Worm (Caenorhabditis elegans) whole organism, late embryonic: ENCODE measurements around the gene rps-24.

Experiments used
- C08G9.2 ChIP-seq: sonication (generic microtip); optimal IDR thresholded peaks from 2 replicates; lab custom pipeline; 2016; ENCODE audit warnings: mild to moderate bottlenecking, missing genetic modification characterization, moderate library complexity, missing compliant biosample characterization
- C38D4.7 ChIP-seq: fragments of 200-800 bp; sonication (Bioruptor generic); optimal IDR thresholded peaks from 2 replicates; lab custom pipeline; 2018; ENCODE audit warnings: mild to moderate bottlenecking, missing genetic modification characterization, moderate library complexity, missing compliant biosample characterization
- F13H6.1 ChIP-seq: sonication (generic microtip); optimal IDR thresholded peaks from 2 replicates; lab custom pipeline; 2016; ENCODE audit warnings: missing genetic modification characterization, missing compliant biosample characterization
- K02D7.2 ChIP-seq: sonication (generic microtip); optimal IDR thresholded peaks from 2 replicates; lab custom pipeline; 2017; ENCODE audit warnings: mild to moderate bottlenecking, missing genetic modification characterization, missing compliant biosample characterization
- K09A11.1 ChIP-seq: sonication (generic microtip); optimal IDR thresholded peaks from 2 replicates; lab custom pipeline; 2017; ENCODE audit warnings: antibody characterized with exemption, mild to moderate bottlenecking, missing genetic modification characterization, missing compliant biosample characterization; ENCODE audit not compliant: insufficient read depth
- ahr-1 ChIP-seq: sonication (generic microtip); optimal IDR thresholded peaks from 2 replicates; lab custom pipeline; 2016; ENCODE audit warnings: missing genetic modification characterization, missing compliant biosample characterization
- ceh-18 ChIP-seq: sonication (generic microtip); optimal IDR thresholded peaks from 2 replicates; lab custom pipeline; 2016; ENCODE audit warnings: missing genetic modification characterization, missing compliant biosample characterization
- ceh-19 ChIP-seq: fragments of 200-800 bp; sonication (Bioruptor generic); optimal IDR thresholded peaks from 2 replicates; lab custom pipeline; 2018; ENCODE audit warnings: mild to moderate bottlenecking, missing genetic modification characterization, missing compliant biosample characterization
- ceh-2 ChIP-seq: sonication (generic microtip); optimal IDR thresholded peaks from 2 replicates; lab custom pipeline; 2016; ENCODE audit warnings: missing genotype, missing genetic modification characterization, missing compliant biosample characterization
- ceh-24 ChIP-seq: sonication (generic microtip); optimal IDR thresholded peaks from 2 replicates; lab custom pipeline; 2016; ENCODE audit warnings: mild to moderate bottlenecking, missing genetic modification characterization, missing compliant biosample characterization
- ceh-31 ChIP-seq: sonication (generic microtip); optimal IDR thresholded peaks from 2 replicates; lab custom pipeline; 2016; ENCODE audit warnings: missing genetic modification characterization, missing compliant biosample characterization
- ceh-34 ChIP-seq: sonication (generic microtip); optimal IDR thresholded peaks from 2 replicates; lab custom pipeline; 2016; ENCODE audit warnings: mild to moderate bottlenecking, missing genetic modification characterization, missing compliant biosample characterization
- ceh-45 ChIP-seq: fragments of 200-800 bp; sonication (Bioruptor generic); IDR thresholded peaks from 2 replicates; pipeline ENCODE4 v1.3.6; 2022; ENCODE audit warnings: missing genetic modification reagents, missing genetic modification characterization, missing compliant biosample characterization
- ceh-48 ChIP-seq: sonication (generic microtip); optimal IDR thresholded peaks from 2 replicates; lab custom pipeline; 2016; ENCODE audit warnings: missing genetic modification characterization, inconsistent platforms, missing compliant biosample characterization
- ceh-6 ChIP-seq: fragments of 200-800 bp; sonication (Bioruptor generic); optimal IDR thresholded peaks from 2 replicates; lab custom pipeline; 2018; ENCODE audit warnings: mild to moderate bottlenecking, missing genetic modification characterization, missing compliant biosample characterization
- che-1 ChIP-seq: sonication (generic microtip); optimal IDR thresholded peaks from 2 replicates; lab custom pipeline; 2016; ENCODE audit warnings: mild to moderate bottlenecking, missing genetic modification characterization, missing compliant biosample characterization
- dve-1 ChIP-seq: sonication (generic microtip); optimal IDR thresholded peaks from 2 replicates; lab custom pipeline; 2017; ENCODE audit warnings: antibody characterized with exemption, mild to moderate bottlenecking, missing genetic modification characterization, missing compliant biosample characterization
- elt-2 ChIP-seq: sonication (generic microtip); optimal IDR thresholded peaks from 2 replicates; lab custom pipeline; 2016; ENCODE audit warnings: missing genetic modification reagents, missing genetic modification characterization, missing compliant biosample characterization
- ets-4 ChIP-seq: sonication (generic microtip); optimal IDR thresholded peaks from 2 replicates; lab custom pipeline; 2016; ENCODE audit warnings: missing genetic modification characterization, missing compliant biosample characterization
- eyg-1 ChIP-seq: sonication (generic microtip); optimal IDR thresholded peaks from 2 replicates; lab custom pipeline; 2016; ENCODE audit warnings: missing genotype, missing genetic modification characterization, missing compliant biosample characterization
- fax-1 ChIP-seq: sonication (generic microtip); optimal IDR thresholded peaks from 2 replicates; lab custom pipeline; 2016; ENCODE audit warnings: missing genotype, missing genetic modification characterization, missing compliant biosample characterization
- fkh-6 ChIP-seq: sonication (generic microtip); optimal IDR thresholded peaks from 2 replicates; lab custom pipeline; 2016; ENCODE audit warnings: missing genetic modification characterization, missing compliant biosample characterization
- gmeb-2 ChIP-seq: sonication (generic microtip); optimal IDR thresholded peaks from 2 replicates; lab custom pipeline; 2016; ENCODE audit warnings: missing genetic modification characterization, inconsistent platforms, missing compliant biosample characterization
- hlh-13 ChIP-seq: fragments of 200-800 bp; sonication (Bioruptor generic); optimal IDR thresholded peaks from 2 replicates; lab custom pipeline; 2018; ENCODE audit warnings: mild to moderate bottlenecking, missing genetic modification characterization, missing compliant biosample characterization
- hlh-15 ChIP-seq: sonication (generic microtip); optimal IDR thresholded peaks from 2 replicates; lab custom pipeline; 2016; ENCODE audit warnings: missing genetic modification characterization, missing compliant biosample characterization
- hlh-30 ChIP-seq: sonication (generic microtip); optimal IDR thresholded peaks from 2 replicates; lab custom pipeline; 2017; ENCODE audit warnings: antibody characterized with exemption, missing genetic modification characterization, missing compliant biosample characterization; ENCODE audit not compliant: insufficient read depth
- hlh-6 ChIP-seq: sonication (generic microtip); optimal IDR thresholded peaks from 2 replicates; lab custom pipeline; 2016; ENCODE audit warnings: missing genotype, missing genetic modification characterization, missing compliant biosample characterization
- hlh-8 ChIP-seq: sonication (generic microtip); optimal IDR thresholded peaks from 2 replicates; lab custom pipeline; 2016; ENCODE audit warnings: missing genotype, missing genetic modification characterization, missing compliant biosample characterization
- lim-6 ChIP-seq: sonication (generic microtip); optimal IDR thresholded peaks from 2 replicates; lab custom pipeline; 2016; ENCODE audit warnings: missing genetic modification characterization, missing compliant biosample characterization
- madf-2 ChIP-seq: sonication (generic microtip); optimal IDR thresholded peaks from 2 replicates; lab custom pipeline; 2017; ENCODE audit warnings: missing genetic modification characterization, missing compliant biosample characterization
- mec-3 ChIP-seq: sonication (generic microtip); optimal IDR thresholded peaks from 2 replicates; lab custom pipeline; 2016; ENCODE audit warnings: borderline replicate concordance, missing genetic modification characterization, missing compliant biosample characterization
- nhr-232 ChIP-seq: sonication (generic microtip); optimal IDR thresholded peaks from 2 replicates; lab custom pipeline; 2016; ENCODE audit warnings: missing genetic modification characterization, missing compliant biosample characterization
- pag-3 ChIP-seq: sonication (generic microtip); optimal IDR thresholded peaks from 2 replicates; lab custom pipeline; 2016; ENCODE audit warnings: missing compliant biosample characterization, missing genetic modification characterization, borderline replicate concordance
- pax-1 ChIP-seq: fragments of 150-350 bp; optimal IDR thresholded peaks from 2 replicates; lab custom pipeline; 2014; ENCODE audit warnings: missing biosample characterization, missing genetic modification characterization
- pqm-1 ChIP-seq: sonication (generic microtip); optimal IDR thresholded peaks from 2 replicates; lab custom pipeline; 2016; ENCODE audit warnings: missing genetic modification characterization, missing compliant biosample characterization
- pros-1 ChIP-seq: fragments of 150-350 bp; optimal IDR thresholded peaks from 2 replicates; lab custom pipeline; 2014; ENCODE audit warnings: missing biosample characterization, missing genetic modification reagents, missing genetic modification characterization
- ref-2 ChIP-seq: sonication (generic microtip); optimal IDR thresholded peaks from 2 replicates; lab custom pipeline; 2016; ENCODE audit warnings: missing genetic modification characterization, missing compliant biosample characterization
- rnt-1 ChIP-seq: sonication (generic microtip); optimal IDR thresholded peaks from 2 replicates; lab custom pipeline; 2016; ENCODE audit warnings: missing genetic modification characterization, missing compliant biosample characterization
- sdc-2 ChIP-seq: sonication (generic microtip); optimal IDR thresholded peaks from 2 replicates; lab custom pipeline; 2016; ENCODE audit warnings: missing genotype, missing genetic modification characterization, missing compliant biosample characterization
- sox-2 ChIP-seq: fragments of 200-800 bp; sonication (Bioruptor generic); IDR thresholded peaks from 2 replicates; pipeline ENCODE4 v1.3.6; 2022; ENCODE audit warnings: missing genetic modification reagents, missing genetic modification characterization, missing compliant biosample characterization
- sox-4 ChIP-seq: sonication (generic microtip); optimal IDR thresholded peaks from 2 replicates; lab custom pipeline; 2017; ENCODE audit warnings: mild to moderate bottlenecking, missing genetic modification characterization, inconsistent platforms, missing compliant biosample characterization
- syd-9 ChIP-seq: sonication (generic microtip); optimal IDR thresholded peaks from 2 replicates; lab custom pipeline; 2016; ENCODE audit warnings: mild to moderate bottlenecking, missing genetic modification characterization, moderate library complexity, missing compliant biosample characterization
- tbx-2 ChIP-seq: sonication (generic microtip); optimal IDR thresholded peaks from 2 replicates; lab custom pipeline; 2016; ENCODE audit warnings: missing genetic modification characterization, missing compliant biosample characterization
- tbx-7 ChIP-seq: sonication (generic microtip); optimal IDR thresholded peaks from 2 replicates; lab custom pipeline; 2016; ENCODE audit warnings: missing genotype, missing genetic modification characterization, missing compliant biosample characterization
- ttx-3 ChIP-seq: sonication (generic microtip); optimal IDR thresholded peaks from 2 replicates; lab custom pipeline; 2016; ENCODE audit warnings: missing genetic modification reagents, missing genetic modification characterization, missing compliant biosample characterization
- unc-3 ChIP-seq, 2 experiments: fragments of 200-800 bp in 1 of 2; sonication (Bioruptor generic) in 1 of 2; sonication (generic microtip) in 1 of 2; conservative IDR thresholded peaks in 1 of 2; optimal IDR thresholded peaks in 1 of 2; 2 replicates each; pipeline versions ENCODE4 v1.3.6 to Lab custom; 2016 to 2022; ENCODE audit warnings: missing compliant biosample characterization in 2 of 2, missing genetic modification characterization in 2 of 2, missing genetic modification reagents in 1 of 2
- unc-42 ChIP-seq: sonication (generic microtip); optimal IDR thresholded peaks from 2 replicates; lab custom pipeline; 2016; ENCODE audit warnings: missing genotype, missing genetic modification characterization, missing compliant biosample characterization
- unc-86 ChIP-seq: sonication (generic microtip); optimal IDR thresholded peaks from 2 replicates; lab custom pipeline; 2016; ENCODE audit warnings: missing genetic modification characterization, missing compliant biosample characterization
- zip-5 ChIP-seq: sonication (generic microtip); optimal IDR thresholded peaks from 2 replicates; lab custom pipeline; 2016; ENCODE audit warnings: missing genetic modification characterization, missing compliant biosample characterization
- ztf-16 ChIP-seq: sonication (generic microtip); optimal IDR thresholded peaks from 2 replicates; lab custom pipeline; 2017; ENCODE audit warnings: missing genetic modification characterization, missing compliant biosample characterization

The rps-24 gene

ce11 chrIV:385150-385937 lies at the start of gene rps-24:
rps-24 (plus strand) TSS chrIV:385887.
- TF ChIP-seq eyg-1 (tag; lab: Kevin White, UChicago) (peak; percentile 70), che-1 (peak; percentile 43), sox-2 (GFP tag; lab: Robert Waterston, UW) (peak; percentile 64), ceh-2 (peak; percentile 98), ets-4 (tag; lab: Kevin White, UChicago) (peak; percentile 96), ahr-1 (tag; lab: Kevin White, UChicago) (peak; percentile 93), ceh-31 (peak; percentile 100), hlh-30 (tag; lab: Kevin White, UChicago) (peak; percentile 26), ttx-3 (tag; lab: Kevin White, UChicago) (peak; percentile 66), mec-3 (tag; lab: Kevin White, UChicago) (peak; percentile 98), tbx-7 (peak; percentile 92), unc-42 (tag; lab: Kevin White, UChicago) (peak; percentile 95), C38D4.7 (GFP tag; lab: Kevin White, UChicago) (peak; percentile 51), ceh-19 (GFP tag; lab: Kevin White, UChicago) (peak; percentile 85), elt-2 (tag; lab: Kevin White, UChicago) (peak; percentile 78), pqm-1 (tag; lab: Kevin White, UChicago) (peak; percentile 97), unc-3 (GFP tag; conservative IDR thresholded peaks at IDR 0.05; lab: Robert Waterston, UW) (peak; percentile 69), unc-3 (tag; optimal IDR thresholded peaks at IDR 0.05; lab: Kevin White, UChicago) (peak; percentile 81), K09A11.1 (tag; lab: Kevin White, UChicago) (peak; percentile 17), nhr-232 (tag; lab: Kevin White, UChicago) (peak; percentile 48), ztf-16 (tag; lab: Kevin White, UChicago) (peak; percentile 78), ceh-48 (tag; lab: Kevin White, UChicago) (peak; percentile 63), K02D7.2 (tag; lab: Kevin White, UChicago) (peak; percentile 50), pax-1 (tag; lab: Kevin White, UChicago) (peak; percentile 10), hlh-13 (GFP tag; lab: Kevin White, UChicago) (peak; percentile 49), F13H6.1 (peak; percentile 96), lim-6 (tag; lab: Kevin White, UChicago) (peak; percentile 97), pros-1 (peak; percentile 22), sox-4 (tag; lab: Kevin White, UChicago) (peak; percentile 60), fkh-6 (tag; lab: Kevin White, UChicago) (peak; percentile 86), sdc-2 (tag; lab: Kevin White, UChicago) (peak; percentile 67), hlh-8 (tag; lab: Kevin White, UChicago) (peak; percentile 95), hlh-15 (peak; percentile 75), rnt-1 (peak; percentile 98), ceh-18 (tag; lab: Kevin White, UChicago) (peak; percentile 97), C08G9.2 (tag; lab: Kevin White, UChicago) (peak; percentile 96), madf-2 (peak; percentile 43), zip-5 (tag; lab: Kevin White, UChicago) (peak; percentile 91), ref-2 (tag; lab: Kevin White, UChicago) (peak; percentile 97), tbx-2 (peak; percentile 98), pag-3 (tag; lab: Kevin White, UChicago) (peak; percentile 94), ceh-6 (GFP tag; lab: Kevin White, UChicago) (peak; percentile 48), unc-86 (peak; percentile 86), syd-9 (tag; lab: Kevin White, UChicago) (peak; percentile 90), fax-1 (peak; percentile 93), ceh-34 (tag; lab: Kevin White, UChicago) (peak; percentile 97), gmeb-2 (tag; lab: Kevin White, UChicago) (peak; percentile 36), ceh-24 (peak; percentile 31), hlh-6 (tag; lab: Kevin White, UChicago) (peak; percentile 86), dve-1 (tag; lab: Kevin White, UChicago) (peak; percentile 61), ceh-45 (GFP tag; lab: Robert Waterston, UW) (peak; percentile 68)
